Worm (Caenorhabditis elegans) whole organism, late embryonic: ENCODE results near the gene str-106.

Experiments
- C08G9.2 ChIP-seq: sonication (generic microtip); optimal IDR thresholded peaks from 2 replicates; lab custom pipeline; 2016; ENCODE audit warnings: mild to moderate bottlenecking, missing genetic modification characterization, moderate library complexity, missing compliant biosample characterization
- C38D4.7 ChIP-seq: fragments of 200-800 bp; sonication (Bioruptor generic); optimal IDR thresholded peaks from 2 replicates; lab custom pipeline; 2018; ENCODE audit warnings: mild to moderate bottlenecking, missing genetic modification characterization, moderate library complexity, missing compliant biosample characterization
- F13H6.1 ChIP-seq: sonication (generic microtip); optimal IDR thresholded peaks from 2 replicates; lab custom pipeline; 2016; ENCODE audit warnings: missing genetic modification characterization, missing compliant biosample characterization
- K09A11.1 ChIP-seq: sonication (generic microtip); optimal IDR thresholded peaks from 2 replicates; lab custom pipeline; 2017; ENCODE audit warnings: antibody characterized with exemption, mild to moderate bottlenecking, missing genetic modification characterization, missing compliant biosample characterization; ENCODE audit not compliant: insufficient read depth
- T23F11.4 ChIP-seq: fragments of 200-800 bp; sonication (Bioruptor generic); optimal IDR thresholded peaks from 2 replicates; lab custom pipeline; 2018; ENCODE audit warnings: mild to moderate bottlenecking, missing genetic modification characterization, missing compliant biosample characterization
- ahr-1 ChIP-seq: sonication (generic microtip); optimal IDR thresholded peaks from 2 replicates; lab custom pipeline; 2016; ENCODE audit warnings: missing genetic modification characterization, missing compliant biosample characterization
- ama-1 ChIP-seq: fragments of 150-350 bp; optimal IDR thresholded peaks from 2 replicates; lab custom pipeline; 2014
- ceh-14 ChIP-seq: sonication (generic microtip); optimal IDR thresholded peaks from 2 replicates; lab custom pipeline; 2016; ENCODE audit warnings: missing genotype, missing genetic modification characterization, missing compliant biosample characterization
- ceh-18 ChIP-seq: sonication (generic microtip); optimal IDR thresholded peaks from 2 replicates; lab custom pipeline; 2016; ENCODE audit warnings: missing genetic modification characterization, missing compliant biosample characterization
- ceh-2 ChIP-seq: sonication (generic microtip); optimal IDR thresholded peaks from 2 replicates; lab custom pipeline; 2016; ENCODE audit warnings: missing genotype, missing genetic modification characterization, missing compliant biosample characterization
- ceh-30 ChIP-seq: fragments of 150-350 bp; optimal IDR thresholded peaks from 2 replicates; lab custom pipeline; 2014; ENCODE audit warnings: missing biosample characterization, missing genetic modification characterization
- ceh-34 ChIP-seq: sonication (generic microtip); optimal IDR thresholded peaks from 2 replicates; lab custom pipeline; 2016; ENCODE audit warnings: mild to moderate bottlenecking, missing genetic modification characterization, missing compliant biosample characterization
- dmd-4 ChIP-seq: sonication (generic microtip); optimal IDR thresholded peaks from 2 replicates; lab custom pipeline; 2016; ENCODE audit warnings: borderline replicate concordance, missing genetic modification characterization, missing compliant biosample characterization
- dve-1 ChIP-seq: sonication (generic microtip); optimal IDR thresholded peaks from 2 replicates; lab custom pipeline; 2017; ENCODE audit warnings: antibody characterized with exemption, mild to moderate bottlenecking, missing genetic modification characterization, missing compliant biosample characterization
- elt-4 ChIP-seq: sonication (generic microtip); optimal IDR thresholded peaks from 2 replicates; lab custom pipeline; 2016; ENCODE audit warnings: missing genetic modification characterization, missing compliant biosample characterization
- ets-4 ChIP-seq: sonication (generic microtip); optimal IDR thresholded peaks from 2 replicates; lab custom pipeline; 2016; ENCODE audit warnings: missing genetic modification characterization, missing compliant biosample characterization
- fkh-10 ChIP-seq: fragments of 150-350 bp; optimal IDR thresholded peaks from 2 replicates; lab custom pipeline; 2014; ENCODE audit warnings: missing biosample characterization, missing genetic modification reagents, missing genetic modification characterization
- gmeb-2 ChIP-seq: sonication (generic microtip); optimal IDR thresholded peaks from 2 replicates; lab custom pipeline; 2016; ENCODE audit warnings: missing genetic modification characterization, inconsistent platforms, missing compliant biosample characterization
- hlh-15 ChIP-seq: sonication (generic microtip); optimal IDR thresholded peaks from 2 replicates; lab custom pipeline; 2016; ENCODE audit warnings: missing genetic modification characterization, missing compliant biosample characterization
- hlh-30 ChIP-seq: sonication (generic microtip); optimal IDR thresholded peaks from 2 replicates; lab custom pipeline; 2017; ENCODE audit warnings: antibody characterized with exemption, missing genetic modification characterization, missing compliant biosample characterization; ENCODE audit not compliant: insufficient read depth
- hlh-6 ChIP-seq: sonication (generic microtip); optimal IDR thresholded peaks from 2 replicates; lab custom pipeline; 2016; ENCODE audit warnings: missing genotype, missing genetic modification characterization, missing compliant biosample characterization
- hlh-8 ChIP-seq: sonication (generic microtip); optimal IDR thresholded peaks from 2 replicates; lab custom pipeline; 2016; ENCODE audit warnings: missing genotype, missing genetic modification characterization, missing compliant biosample characterization
- lin-11 ChIP-seq: fragments of 200-800 bp; sonication (Bioruptor generic); optimal IDR thresholded peaks from 2 replicates; lab custom pipeline; 2018; ENCODE audit warnings: mild to moderate bottlenecking, missing genetic modification characterization, missing compliant biosample characterization
- madf-2 ChIP-seq: sonication (generic microtip); optimal IDR thresholded peaks from 2 replicates; lab custom pipeline; 2017; ENCODE audit warnings: missing genetic modification characterization, missing compliant biosample characterization
- nfya-1 ChIP-seq: sonication (generic microtip); optimal IDR thresholded peaks from 2 replicates; lab custom pipeline; 2017; ENCODE audit warnings: missing genetic modification characterization, mild to moderate bottlenecking, missing compliant biosample characterization, antibody characterized with exemption, moderate library complexity
- nhr-11 ChIP-seq: fragments of 150-350 bp; optimal IDR thresholded peaks from 2 replicates; lab custom pipeline; 2014; ENCODE audit warnings: missing biosample characterization, missing genetic modification characterization
- nhr-232 ChIP-seq: sonication (generic microtip); optimal IDR thresholded peaks from 2 replicates; lab custom pipeline; 2016; ENCODE audit warnings: missing genetic modification characterization, missing compliant biosample characterization
- pag-3 ChIP-seq: sonication (generic microtip); optimal IDR thresholded peaks from 2 replicates; lab custom pipeline; 2016; ENCODE audit warnings: missing compliant biosample characterization, missing genetic modification characterization, borderline replicate concordance
- pat-9 ChIP-seq: fragments of 200-800 bp; sonication (Bioruptor generic); optimal IDR thresholded peaks from 2 replicates; lab custom pipeline; 2018; ENCODE audit warnings: mild to moderate bottlenecking, missing genetic modification characterization, moderate library complexity, missing compliant biosample characterization
- pros-1 ChIP-seq: fragments of 150-350 bp; optimal IDR thresholded peaks from 2 replicates; lab custom pipeline; 2014; ENCODE audit warnings: missing biosample characterization, missing genetic modification reagents, missing genetic modification characterization
- ref-2 ChIP-seq: sonication (generic microtip); optimal IDR thresholded peaks from 2 replicates; lab custom pipeline; 2016; ENCODE audit warnings: missing genetic modification characterization, missing compliant biosample characterization
- sdc-2 ChIP-seq: sonication (generic microtip); optimal IDR thresholded peaks from 2 replicates; lab custom pipeline; 2016; ENCODE audit warnings: missing genotype, missing genetic modification characterization, missing compliant biosample characterization
- sox-4 ChIP-seq: sonication (generic microtip); optimal IDR thresholded peaks from 2 replicates; lab custom pipeline; 2017; ENCODE audit warnings: mild to moderate bottlenecking, missing genetic modification characterization, inconsistent platforms, missing compliant biosample characterization
- syd-9 ChIP-seq: sonication (generic microtip); optimal IDR thresholded peaks from 2 replicates; lab custom pipeline; 2016; ENCODE audit warnings: mild to moderate bottlenecking, missing genetic modification characterization, moderate library complexity, missing compliant biosample characterization
- tbx-2 ChIP-seq: sonication (generic microtip); optimal IDR thresholded peaks from 2 replicates; lab custom pipeline; 2016; ENCODE audit warnings: missing genetic modification characterization, missing compliant biosample characterization
- tbx-7 ChIP-seq: sonication (generic microtip); optimal IDR thresholded peaks from 2 replicates; lab custom pipeline; 2016; ENCODE audit warnings: missing genotype, missing genetic modification characterization, missing compliant biosample characterization
- unc-3 ChIP-seq, 2 experiments: fragments of 200-800 bp in 1 of 2; sonication (Bioruptor generic) in 1 of 2; sonication (generic microtip) in 1 of 2; conservative IDR thresholded peaks in 1 of 2; optimal IDR thresholded peaks in 1 of 2; 2 replicates each; pipeline versions ENCODE4 v1.3.6 to Lab custom; 2016 to 2022; ENCODE audit warnings: missing compliant biosample characterization in 2 of 2, missing genetic modification characterization in 2 of 2, missing genetic modification reagents in 1 of 2
- unc-42 ChIP-seq: sonication (generic microtip); optimal IDR thresholded peaks from 2 replicates; lab custom pipeline; 2016; ENCODE audit warnings: missing genotype, missing genetic modification characterization, missing compliant biosample characterization
- unc-86 ChIP-seq: sonication (generic microtip); optimal IDR thresholded peaks from 2 replicates; lab custom pipeline; 2016; ENCODE audit warnings: missing genetic modification characterization, missing compliant biosample characterization
- zip-5 ChIP-seq: sonication (generic microtip); optimal IDR thresholded peaks from 2 replicates; lab custom pipeline; 2016; ENCODE audit warnings: missing genetic modification characterization, missing compliant biosample characterization

The str-106 gene

DNA sequence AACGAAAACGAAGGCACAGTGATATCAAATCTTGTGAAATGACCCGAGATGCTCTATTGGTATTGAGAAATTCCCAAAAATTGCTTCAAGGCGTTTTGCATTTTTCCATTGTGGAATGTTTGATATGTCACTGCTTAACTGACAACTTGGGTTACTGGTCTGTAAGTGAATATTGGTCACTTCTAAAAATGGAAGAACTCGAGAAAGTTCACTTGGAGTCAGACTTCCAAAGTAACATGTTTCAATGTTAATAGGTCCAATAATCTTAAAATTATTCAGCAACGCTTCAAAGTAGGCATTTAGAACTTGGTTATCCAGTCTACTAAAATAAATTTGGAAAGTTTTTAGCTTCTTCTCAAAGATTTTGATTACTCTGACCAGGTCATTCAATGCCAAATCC is 47.7 kb upstream of the str-106 start, which contains the start of gene fbxa-144:
Gene fbxa-144 (minus strand): TSS at position 101 of the 400 bp plus-strand sequence.
- TF ChIP-seq hlh-15 (tag; lab: Kevin White, UChicago) (no peak), hlh-30 (tag; lab: Kevin White, UChicago) (no peak), unc-86 (tag; lab: Kevin White, UChicago) (no peak), ceh-18 (tag; lab: Kevin White, UChicago) (no peak), unc-42 (tag; lab: Kevin White, UChicago) (no peak), F13H6.1 (tag; lab: Kevin White, UChicago) (no peak), tbx-7 (tag; lab: Kevin White, UChicago) (no peak), nhr-232 (tag; lab: Kevin White, UChicago) (no peak), C38D4.7 (GFP tag; lab: Kevin White, UChicago) (no peak), ceh-14 (tag; lab: Kevin White, UChicago) (no peak), gmeb-2 (no peak), K09A11.1 (tag; lab: Kevin White, UChicago) (no peak), ceh-34 (tag; lab: Kevin White, UChicago) (no peak), pat-9 (tag; lab: Kevin White, UChicago) (no peak)

DNA sequence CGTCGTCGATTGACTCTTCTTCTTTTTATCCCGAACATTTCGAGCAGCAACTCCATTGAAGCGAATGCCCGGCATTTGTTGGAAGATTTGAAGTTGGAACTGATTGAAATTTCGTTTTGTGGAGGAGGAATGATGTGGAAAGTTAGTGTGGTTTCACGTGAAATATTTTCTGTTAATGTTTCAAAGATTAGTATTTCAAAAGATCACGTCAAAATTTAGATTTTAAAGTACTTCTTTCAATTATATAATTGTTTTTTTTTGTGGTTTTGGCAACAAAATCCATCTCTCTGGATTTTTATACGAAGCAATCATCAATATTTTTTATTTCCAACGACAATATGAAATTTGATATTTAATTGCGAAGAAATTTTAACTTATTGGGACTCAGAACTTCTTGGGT is 43.4 kb upstream of the str-106 start, which contains the start of gene F44G3.7:
Gene F44G3.7 (minus strand): TSS at position 101 of the 400 bp plus-strand sequence.
- TF ChIP-seq pros-1 (no peak), ahr-1 (tag; lab: Kevin White, UChicago) (no peak), elt-4 (no peak), syd-9 (no peak), sdc-2 (tag; lab: Kevin White, UChicago) (no peak), pag-3 (tag; lab: Kevin White, UChicago) (no peak), T23F11.4 (GFP tag; lab: Kevin White, UChicago) (no peak), unc-3 (GFP tag; conservative IDR thresholded peaks at IDR 0.05; lab: Robert Waterston, UW) (no peak), unc-3 (tag; optimal IDR thresholded peaks at IDR 0.05; lab: Kevin White, UChicago) (no peak), fkh-10 (no peak)

DNA sequence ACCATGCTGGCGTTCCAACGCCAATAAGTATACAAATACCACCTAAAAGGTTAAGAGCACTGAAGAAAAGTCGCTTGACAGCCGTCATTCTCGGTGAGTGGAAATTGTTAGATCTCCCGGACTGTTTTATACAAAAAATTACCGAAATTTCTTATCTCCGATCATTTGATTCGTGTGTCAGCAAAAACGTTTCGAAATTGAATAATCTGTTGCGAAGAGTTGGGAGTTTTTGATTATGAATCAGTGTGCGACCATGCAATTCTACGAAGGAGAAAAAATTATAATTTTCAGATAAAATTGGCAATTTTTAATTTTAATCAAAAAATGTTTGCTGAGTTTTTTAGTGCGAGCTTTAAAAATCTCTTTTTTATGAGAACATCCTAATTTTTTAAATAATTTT is 40.9 kb upstream of the str-106 start, which contains the start of gene clc-11:
Gene clc-11 (minus strand): TSS at position 101 of the 400 bp plus-strand sequence.
- TF ChIP-seq ets-4 (no peak), hlh-6 (tag; lab: Kevin White, UChicago) (no peak), zip-5 (tag; lab: Kevin White, UChicago) (no peak), unc-42 (tag; lab: Kevin White, UChicago) (no peak), ceh-2 (tag; lab: Kevin White, UChicago) (no peak), C38D4.7 (GFP tag; lab: Kevin White, UChicago) (no peak), madf-2 (tag; lab: Kevin White, UChicago) (no peak), nfya-1 (tag; lab: Kevin White, UChicago) (no peak), dve-1 (tag; lab: Kevin White, UChicago) (no peak), tbx-2 (tag; lab: Kevin White, UChicago) (no peak), gmeb-2 (no peak), sox-4 (tag; lab: Kevin White, UChicago) (no peak), ceh-30 (tag; lab: Kevin White, UChicago) (no peak), nhr-232 (tag; lab: Kevin White, UChicago) (no peak), dmd-4 (tag; lab: Kevin White, UChicago) (no peak), lin-11 (tag; lab: Kevin White, UChicago) (no peak)

DNA sequence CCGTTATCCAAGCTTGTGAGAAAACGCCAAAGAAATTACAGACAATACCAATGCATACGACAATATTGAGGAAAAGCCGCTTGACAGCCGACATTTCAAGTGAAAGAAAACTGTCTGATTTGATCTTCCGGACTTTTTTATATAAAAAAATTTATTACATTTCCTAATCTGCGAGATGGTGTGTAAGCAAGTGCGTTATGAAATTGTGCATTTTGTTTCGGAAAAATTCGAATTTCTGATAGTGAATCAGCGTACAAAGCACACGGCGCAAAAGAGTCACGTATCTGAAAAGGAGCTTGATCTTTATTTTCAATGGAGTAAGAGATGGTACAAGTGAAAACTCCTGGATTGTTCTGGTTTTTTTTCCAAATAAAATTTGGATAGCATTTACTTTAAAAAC is 39.4 kb upstream of the str-106 start, which contains the start of gene clc-32:
Gene clc-32 (minus strand): TSS at position 101 of the 400 bp plus-strand sequence.
- no peak for TF ChIP-seq ceh-18 (tag; lab: Kevin White, UChicago)
- no peak for TF ChIP-seq ref-2 (tag; lab: Kevin White, UChicago)
- TF ChIP-seq gmeb-2, result no peak
- TF ChIP-seq ahr-1 (tag; lab: Kevin White, UChicago), result no peak
- TF ChIP-seq nhr-11 (tag; lab: Kevin White, UChicago), result no peak
- TF ChIP-seq ama-1 (lab: Kevin White, UChicago), result no peak
- no peak for TF ChIP-seq fkh-10
- no peak for TF ChIP-seq C08G9.2
- no peak for TF ChIP-seq tbx-2 (tag; lab: Kevin White, UChicago)
- TF ChIP-seq hlh-8 (tag; lab: Kevin White, UChicago), result no peak
- no peak for TF ChIP-seq unc-3 (GFP tag; conservative IDR thresholded peaks at IDR 0.05; lab: Robert Waterston, UW)
- no peak for TF ChIP-seq unc-3 (tag; optimal IDR thresholded peaks at IDR 0.05; lab: Kevin White, UChicago)
